Worm (Caenorhabditis elegans) whole organism, L4 larva: ENCODE data around the gene F54F2.6.

Experiments used
- F10B5.3 ChIP-seq: sonication (generic microtip); optimal IDR thresholded peaks from 2 replicates; lab custom pipeline; 2016; ENCODE audit warnings: mild to moderate bottlenecking, missing genetic modification characterization, missing compliant biosample characterization
- F26F4.8 ChIP-seq: fragments of 200-800 bp; sonication (Bioruptor generic); conservative IDR thresholded peaks from 2 replicates; pipeline ENCODE4 v1.3.6; 2022; ENCODE audit warnings: missing genetic modification characterization, missing compliant biosample characterization
- F44E2.7 ChIP-seq: fragments of 200-800 bp; sonication (Bioruptor generic); IDR thresholded peaks from 2 replicates; pipeline ENCODE4 v2.1.2; 2022; ENCODE audit warnings: missing genetic modification characterization, missing compliant biosample characterization
- Y5F2A.4 ChIP-seq: fragments of 200-800 bp; sonication (Bioruptor generic); optimal IDR thresholded peaks from 2 replicates; lab custom pipeline; 2018; ENCODE audit warnings: mild to moderate bottlenecking, missing genetic modification characterization, missing compliant biosample characterization
- ZK337.2 ChIP-seq: fragments of 200-800 bp; sonication (Bioruptor generic); IDR thresholded peaks from 2 replicates; pipeline ENCODE4 v1.3.6; 2022; ENCODE audit warnings: missing genetic modification reagents, missing genetic modification characterization, missing compliant biosample characterization
- ZK546.5 ChIP-seq, 2 experiments: sonication (generic microtip); optimal IDR thresholded peaks; 2 replicates each; lab custom pipeline; 2017; ENCODE audit warnings: missing biosample characterization in 2 of 2, missing genetic modification characterization in 2 of 2
- aha-1 ChIP-seq: fragments of 150-350 bp; peaks from one replicate; lab custom pipeline; 2014; ENCODE audit warnings: missing biosample characterization, missing genetic modification characterization
- ceh-20 ChIP-seq: fragments of 200-800 bp; sonication (Bioruptor generic); IDR thresholded peaks from 2 replicates; pipeline ENCODE4 v1.3.6; 2022; ENCODE audit warnings: missing genetic modification reagents, missing genetic modification characterization, missing compliant biosample characterization
- ceh-44 ChIP-seq: fragments of 200-800 bp; sonication (Bioruptor generic); IDR thresholded peaks from 2 replicates; pipeline ENCODE4 v1.3.6; 2022; ENCODE audit warnings: missing genetic modification reagents, missing genetic modification characterization, missing compliant biosample characterization
- cey-2 ChIP-seq: sonication (generic microtip); optimal IDR thresholded peaks from 3 replicates; lab custom pipeline; 2017; ENCODE audit warnings: missing genetic modification characterization, mild to moderate bottlenecking, missing compliant biosample characterization, antibody characterized with exemption, borderline replicate concordance; ENCODE audit not compliant: insufficient read depth
- ctbp-1 ChIP-seq: fragments of 200-800 bp; sonication (Bioruptor generic); IDR thresholded peaks from 2 replicates; pipeline ENCODE4 v1.3.6; 2022; ENCODE audit warnings: missing genetic modification reagents, missing genetic modification characterization, missing compliant biosample characterization
- daf-19 ChIP-seq: fragments of 200-800 bp; sonication (Bioruptor generic); conservative IDR thresholded peaks from 2 replicates; pipeline ENCODE4 v1.3.6; 2022; ENCODE audit warnings: missing genetic modification characterization, missing compliant biosample characterization
- dpl-1 ChIP-seq: fragments of 150-350 bp; optimal IDR thresholded peaks from 2 replicates; lab custom pipeline; 2014; ENCODE audit warnings: missing biosample characterization, missing genetic modification reagents, missing genetic modification characterization
- dve-1 ChIP-seq: sonication (generic microtip); optimal IDR thresholded peaks from 2 replicates; lab custom pipeline; 2017; ENCODE audit warnings: antibody characterized with exemption, mild to moderate bottlenecking, missing genetic modification characterization, missing compliant biosample characterization; ENCODE audit not compliant: insufficient read depth
- hif-1 ChIP-seq, 2 experiments: sonication (generic microtip); optimal IDR thresholded peaks; 2 replicates each; lab custom pipeline; 2016 to 2017; ENCODE audit warnings: missing compliant biosample characterization in 2 of 2, missing genetic modification characterization in 2 of 2, missing genetic modification reagents in 2 of 2, missing genotype in 2 of 2, mild to moderate bottlenecking in 1 of 2
- hlh-11 ChIP-seq: fragments of 200-800 bp; sonication (Bioruptor generic); optimal IDR thresholded peaks from 2 replicates; lab custom pipeline; 2018; ENCODE audit warnings: mild to moderate bottlenecking, missing genetic modification characterization, missing compliant biosample characterization
- hlh-30 ChIP-seq: sonication (generic microtip); optimal IDR thresholded peaks from 2 replicates; lab custom pipeline; 2017; ENCODE audit warnings: antibody characterized with exemption, mild to moderate bottlenecking, missing genetic modification characterization, missing compliant biosample characterization; ENCODE audit not compliant: insufficient read depth
- lim-7 ChIP-seq: fragments of 200-800 bp; sonication (Bioruptor generic); IDR thresholded peaks from 2 replicates; pipeline ENCODE4 v1.3.6; 2022; ENCODE audit warnings: missing genetic modification characterization, missing compliant biosample characterization
- lin-1 ChIP-seq: fragments of 200-800 bp; sonication (Bioruptor generic); IDR thresholded peaks from 2 replicates; pipeline ENCODE4 v1.3.6; 2022; ENCODE audit warnings: missing genetic modification reagents, missing genetic modification characterization, missing compliant biosample characterization
- lin-13 ChIP-seq: fragments of 150-350 bp; optimal IDR thresholded peaks from 2 replicates; lab custom pipeline; 2014; ENCODE audit warnings: missing biosample characterization, missing genetic modification reagents, missing genetic modification characterization
- lin-29 ChIP-seq: fragments of 200-800 bp; sonication (Bioruptor generic); IDR thresholded peaks from 2 replicates; pipeline ENCODE4 v1.3.6; 2022; ENCODE audit warnings: missing genetic modification reagents, missing genetic modification characterization, missing compliant biosample characterization
- lin-39 ChIP-seq: fragments of 150-350 bp; optimal IDR thresholded peaks from 2 replicates; lab custom pipeline; 2014; ENCODE audit warnings: missing biosample characterization, missing genetic modification reagents, missing genetic modification characterization
- lir-3 ChIP-seq: sonication (generic microtip); optimal IDR thresholded peaks from 2 replicates; lab custom pipeline; 2016; ENCODE audit warnings: mild to moderate bottlenecking, missing genetic modification characterization, missing compliant biosample characterization
- lsy-2 ChIP-seq, 2 experiments: fragments of 150-350 bp in 1 of 2; sonication (generic microtip) in 1 of 2; optimal IDR thresholded peaks; 2 replicates each; lab custom pipeline; 2014 to 2017; ENCODE audit warnings: missing biosample characterization in 2 of 2, missing genetic modification characterization in 2 of 2
- madf-5 ChIP-seq, 2 experiments: fragments of 200-800 bp; sonication (Bioruptor generic); IDR thresholded peaks; 2 replicates each; pipeline ENCODE4 v1.3.6; 2022; ENCODE audit warnings: missing compliant biosample characterization in 2 of 2, missing genetic modification characterization in 2 of 2
- madf-9 ChIP-seq: fragments of 200-800 bp; sonication (Bioruptor generic); conservative IDR thresholded peaks from 2 replicates; pipeline ENCODE4 v1.3.6; 2022; ENCODE audit warnings: missing genetic modification reagents, missing genetic modification characterization, missing compliant biosample characterization
- mdl-1 ChIP-seq, 2 experiments: fragments of 150-350 bp in 1 of 2; sonication (generic microtip) in 1 of 2; optimal IDR thresholded peaks; 2 replicates each; lab custom pipeline; 2014 to 2017; ENCODE audit warnings: missing biosample characterization in 2 of 2, missing genetic modification characterization in 2 of 2
- mxl-3 ChIP-seq: fragments of 200-800 bp; sonication (Bioruptor generic); optimal IDR thresholded peaks from 2 replicates; lab custom pipeline; 2018; ENCODE audit warnings: mild to moderate bottlenecking, missing genetic modification characterization, missing compliant biosample characterization
- nhr-10 ChIP-seq: fragments of 150-350 bp; optimal IDR thresholded peaks from 2 replicates; lab custom pipeline; 2014; ENCODE audit warnings: missing biosample characterization, missing genetic modification characterization
- nhr-102 ChIP-seq: sonication (generic microtip); optimal IDR thresholded peaks from 2 replicates; lab custom pipeline; 2016; ENCODE audit warnings: mild to moderate bottlenecking, missing genetic modification characterization, moderate library complexity, missing compliant biosample characterization
- nhr-111 ChIP-seq: fragments of 200-800 bp; sonication (Bioruptor generic); optimal IDR thresholded peaks from 2 replicates; lab custom pipeline; 2018; ENCODE audit warnings: mild to moderate bottlenecking, missing genetic modification characterization, missing compliant biosample characterization
- nhr-25 ChIP-seq: sonication (generic microtip); optimal IDR thresholded peaks from 2 replicates; lab custom pipeline; 2017; ENCODE audit warnings: missing genetic modification characterization, mild to moderate bottlenecking, missing compliant biosample characterization, antibody characterized with exemption, moderate library complexity, borderline replicate concordance; ENCODE audit not compliant: insufficient read depth
- nhr-28 ChIP-seq: fragments of 150-350 bp; optimal IDR thresholded peaks from 2 replicates; lab custom pipeline; 2014; ENCODE audit warnings: missing biosample characterization, missing genetic modification characterization
- nhr-41 ChIP-seq: fragments of 200-800 bp; sonication (Bioruptor generic); IDR thresholded peaks from 2 replicates; pipeline ENCODE4 v1.3.6; 2022; ENCODE audit warnings: missing genetic modification reagents, missing genetic modification characterization, missing compliant biosample characterization
- nhr-42 ChIP-seq: fragments of 200-800 bp; sonication (Bioruptor generic); IDR thresholded peaks from 2 replicates; pipeline ENCODE4 v1.3.6; 2022; ENCODE audit warnings: missing genetic modification characterization, missing compliant biosample characterization
- nhr-6 ChIP-seq: fragments of 150-350 bp; optimal IDR thresholded peaks from 2 replicates; lab custom pipeline; 2014; ENCODE audit warnings: missing biosample characterization, missing genetic modification characterization
- nhr-76 ChIP-seq: fragments of 150-350 bp; optimal IDR thresholded peaks from 2 replicates; lab custom pipeline; 2014; ENCODE audit warnings: missing biosample characterization, missing genetic modification characterization
- nhr-77 ChIP-seq: fragments of 150-350 bp; optimal IDR thresholded peaks from 2 replicates; lab custom pipeline; 2014; ENCODE audit warnings: missing biosample characterization, missing genetic modification characterization
- pqm-1 ChIP-seq: sonication (generic microtip); optimal IDR thresholded peaks from 2 replicates; lab custom pipeline; 2017; ENCODE audit warnings: missing biosample characterization, missing genetic modification characterization
- rbr-2 ChIP-seq: sonication (generic microtip); optimal IDR thresholded peaks from 2 replicates; lab custom pipeline; 2016; ENCODE audit warnings: missing genotype, missing genetic modification characterization, missing compliant biosample characterization
- saeg-2 ChIP-seq: fragments of 200-800 bp; sonication (Bioruptor generic); IDR thresholded peaks from 2 replicates; pipeline ENCODE4 v1.3.6; 2022; ENCODE audit warnings: missing genetic modification reagents, missing genetic modification characterization, missing compliant biosample characterization
- snpc-1.2 ChIP-seq: fragments of 200-800 bp; sonication (Bioruptor generic); IDR thresholded peaks from 2 replicates; pipeline ENCODE4 v1.3.6; 2022; ENCODE audit warnings: missing genetic modification reagents, missing genetic modification characterization, missing compliant biosample characterization
- snpc-4 ChIP-seq: fragments of 150-350 bp; optimal IDR thresholded peaks from 2 replicates; lab custom pipeline; 2014; ENCODE audit warnings: missing biosample characterization, missing genetic modification characterization
- spr-1 ChIP-seq: sonication (generic microtip); optimal IDR thresholded peaks from 2 replicates; lab custom pipeline; 2016; ENCODE audit warnings: mild to moderate bottlenecking, missing genetic modification characterization, missing compliant biosample characterization
- unc-62 ChIP-seq, 3 experiments: fragments of 150-350 bp in 1 of 3; sonication (generic microtip); optimal IDR thresholded peaks in 2 of 3; peaks in 1 of 3; 1 replicate in 1 of 3; 2 replicates in 2 of 3; lab custom pipeline; 2014 to 2017; ENCODE audit warnings: missing biosample characterization in 3 of 3, missing genetic modification characterization in 3 of 3, missing genetic modification reagents in 3 of 3, missing genotype in 1 of 3
- zag-1 ChIP-seq: fragments of 150-350 bp; optimal IDR thresholded peaks from 2 replicates; lab custom pipeline; 2014; ENCODE audit warnings: missing biosample characterization, missing genetic modification characterization
- zip-11 ChIP-seq: fragments of 200-800 bp; sonication (Bioruptor generic); IDR thresholded peaks from 2 replicates; pipeline ENCODE4 v1.3.6; 2022; ENCODE audit warnings: missing genetic modification characterization, missing compliant biosample characterization
- ztf-11 ChIP-seq: fragments of 150-350 bp; optimal IDR thresholded peaks from 2 replicates; lab custom pipeline; 2014; ENCODE audit warnings: missing biosample characterization, missing genetic modification characterization
- ztf-7 ChIP-seq: fragments of 150-350 bp; optimal IDR thresholded peaks from 2 replicates; lab custom pipeline; 2014; ENCODE audit warnings: missing biosample characterization, missing genetic modification characterization

Gene F54F2.6

ce11 chrIII:8797211-8797733 lies 3.2 kb downstream of the F54F2.6 start (continued):
- TF ChIP-seq ZK337.2 (GFP tag; lab: Robert Waterston, UW) (0 out of 2 replicates have a peak, but pooled peaks have one; percentile 41), nhr-41 (peak; percentile 54; the same call in 1 of the 2 replicates), F44E2.7 (no peak), pqm-1 (tag; lab: Kevin White, UChicago) (peak; percentile 94), dve-1 (tag; lab: Kevin White, UChicago) (peak; percentile 97), ceh-20 (GFP tag; lab: Robert Waterston, UW) (peak; percentile 69; the same call in 1 of the 2 replicates), lin-29 (GFP tag; lab: Robert Waterston, UW) (no peak; the same call in 1 of the 2 replicates), lin-13 (GFP tag; lab: Kevin White, UChicago) (peak; percentile 79), ceh-44 (GFP tag; lab: Robert Waterston, UW) (0 out of 2 replicates have a peak, but pooled peaks have one; percentile 20), ctbp-1 (GFP tag; lab: Robert Waterston, UW) (peak; percentile 92), lin-1 (GFP tag; lab: Robert Waterston, UW) (peak; percentile 70), nhr-76 (tag; lab: Kevin White, UChicago) (no peak), mxl-3 (GFP tag; lab: Kevin White, UChicago) (peak; percentile 93), madf-9 (GFP tag; lab: Robert Waterston, UW) (0 out of 2 replicates have a peak, but pooled peaks have one; percentile 27), nhr-102 (tag; lab: Kevin White, UChicago) (peak; percentile 78), snpc-4 (no peak), nhr-77 (peak; percentile 93), nhr-111 (GFP tag; lab: Kevin White, UChicago) (no peak), ztf-7 (peak; percentile 35), unc-62 (GFP tag; optimal IDR thresholded peaks at IDR 0.05 in 1 of 2; lab: Kevin White, UChicago) (peak in 1 of 2 experiments; percentile 93), unc-62 (tag; optimal IDR thresholded peaks at IDR 0.05; lab: Kevin White, UChicago) (no peak), saeg-2 (GFP tag; lab: Robert Waterston, UW) (peak; percentile 46; the same call in 1 of the 2 replicates), lsy-2 (tag; optimal IDR thresholded peaks at IDR 0.05; lab: Kevin White, UChicago) (peak; percentile 90 to 94), lin-39 (tag; lab: Kevin White, UChicago) (no peak), dpl-1 (GFP tag; lab: Kevin White, UChicago) (peak; percentile 58), spr-1 (tag; lab: Kevin White, UChicago) (peak; percentile 64), snpc-1.2 (GFP tag; lab: Robert Waterston, UW) (no peak), zip-11 (GFP tag; lab: Robert Waterston, UW) (no peak), nhr-25 (tag; lab: Kevin White, UChicago) (peak; percentile 8), mdl-1 (tag; optimal IDR thresholded peaks at IDR 0.05; lab: Kevin White, UChicago) (peak; percentile 77 to 97), nhr-42 (GFP tag; lab: Robert Waterston, UW) (no peak), hlh-11 (tag; lab: Kevin White, UChicago) (peak; percentile 99), hif-1 (tag; optimal IDR thresholded peaks at IDR 0.05; lab: Kevin White, UChicago) (peak; percentile 46 to 80), F10B5.3 (tag; lab: Kevin White, UChicago) (peak; percentile 23), aha-1 (tag; lab: Kevin White, UChicago) (peak; percentile 74), nhr-10 (tag; lab: Kevin White, UChicago) (peak; percentile 81), cey-2 (peak; percentile 53), nhr-28 (tag; lab: Kevin White, UChicago) (peak; percentile 99), madf-5 (GFP tag; IDR thresholded peaks at IDR 0.05; lab: Robert Waterston, UW) (0 out of 4 replicates have a peak, but pooled peaks have one; percentile 50), nhr-6 (tag; lab: Kevin White, UChicago) (peak; percentile 40), ZK546.5 (tag; optimal IDR thresholded peaks at IDR 0.05; lab: Kevin White, UChicago) (peak in 1 of 2 experiments; percentile 21), hlh-30 (peak; percentile 96), Y5F2A.4 (GFP tag; lab: Kevin White, UChicago) (no peak), rbr-2 (tag; lab: Kevin White, UChicago) (peak; percentile 92), F26F4.8 (GFP tag; lab: Robert Waterston, UW) (no peak), daf-19 (GFP tag; lab: Robert Waterston, UW) (peak; percentile 62; the same call in 1 of the 2 replicates), lir-3 (tag; lab: Kevin White, UChicago) (no peak), zag-1 (tag; lab: Kevin White, UChicago) (no peak), lim-7 (GFP tag; lab: Robert Waterston, UW) (0 out of 2 replicates have a peak, but pooled peaks have one; percentile 43), ztf-11 (tag; lab: Kevin White, UChicago) (no peak)
